Worm (Caenorhabditis elegans) whole organism, early embryonic: ENCODE measurements around the gene nhr-26.

Experiments
- F13C5.2 ChIP-seq: sonication (generic microtip); optimal IDR thresholded peaks from 2 replicates; lab custom pipeline; 2017; ENCODE audit warnings: mild to moderate bottlenecking, missing genetic modification characterization, inconsistent platforms, missing compliant biosample characterization
- ama-1 ChIP-seq: fragments of 150-350 bp; optimal IDR thresholded peaks from 2 replicates; lab custom pipeline; 2014
- ceh-13 ChIP-seq: fragments of 200-800 bp; sonication (Bioruptor generic); optimal IDR thresholded peaks from 2 replicates; lab custom pipeline; 2018; ENCODE audit warnings: mild to moderate bottlenecking, missing genetic modification characterization, missing compliant biosample characterization
- ceh-36 ChIP-seq: sonication (generic microtip); optimal IDR thresholded peaks from 2 replicates; lab custom pipeline; 2016; ENCODE audit warnings: missing genetic modification characterization, inconsistent platforms, missing compliant biosample characterization
- ets-7 ChIP-seq: sonication (generic microtip); optimal IDR thresholded peaks from 2 replicates; lab custom pipeline; 2016; ENCODE audit warnings: missing genotype, missing genetic modification characterization, missing compliant biosample characterization
- flt-1 ChIP-seq: fragments of 200-800 bp; sonication (Bioruptor generic); IDR thresholded peaks from 2 replicates; pipeline ENCODE4 v1.3.6; 2022; ENCODE audit warnings: missing genetic modification characterization, missing compliant biosample characterization
- hmbx-1 ChIP-seq: sonication (generic microtip); optimal IDR thresholded peaks from 2 replicates; lab custom pipeline; 2016; ENCODE audit warnings: mild to moderate bottlenecking, missing genetic modification characterization, missing compliant biosample characterization
- hnd-1 ChIP-seq: sonication (generic microtip); optimal IDR thresholded peaks from 2 replicates; lab custom pipeline; 2016; ENCODE audit warnings: missing genetic modification characterization, missing compliant biosample characterization
- pes-1 ChIP-seq: fragments of 200-800 bp; sonication (Bioruptor generic); IDR thresholded peaks from 2 replicates; pipeline ENCODE4 v1.3.6; 2022; ENCODE audit warnings: missing genetic modification reagents, missing genetic modification characterization, missing compliant biosample characterization
- sea-1 ChIP-seq: fragments of 200-800 bp; sonication (Bioruptor generic); conservative IDR thresholded peaks from 2 replicates; pipeline ENCODE4 v1.3.6; 2022; ENCODE audit warnings: missing genetic modification characterization, missing compliant biosample characterization
- tbx-11 ChIP-seq: fragments of 200-800 bp; sonication (Bioruptor generic); IDR thresholded peaks from 2 replicates; pipeline ENCODE4 v1.3.6; 2022; ENCODE audit warnings: missing genetic modification characterization, missing compliant biosample characterization
- tbx-37 ChIP-seq: fragments of 200-800 bp; sonication (Bioruptor generic); conservative IDR thresholded peaks from 2 replicates; pipeline ENCODE4 v1.3.6; 2022; ENCODE audit warnings: missing genetic modification reagents, missing genetic modification characterization, missing compliant biosample characterization
- tra-4 ChIP-seq: sonication (generic microtip); optimal IDR thresholded peaks from 2 replicates; lab custom pipeline; 2017; ENCODE audit warnings: missing genetic modification characterization, missing compliant biosample characterization

ce11 chrX:12691306-12691705 is 9.0 kb downstream of the nhr-26 start, which contains the start of gene ugt-50:
- TF ChIP-seq flt-1 (no peak), tbx-11 (GFP tag; lab: Robert Waterston, UW) (no peak), F13C5.2 (tag; lab: Kevin White, UChicago) (no peak), ets-7 (tag; lab: Kevin White, UChicago) (no peak), ama-1 (lab: Kevin White, UChicago) (no peak), pes-1 (GFP tag; lab: Robert Waterston, UW) (no peak), sea-1 (GFP tag; lab: Robert Waterston, UW) (no peak), tbx-37 (no peak), ceh-36 (tag; lab: Kevin White, UChicago) (no peak), hnd-1 (tag; lab: Kevin White, UChicago) (no peak), hmbx-1 (tag; lab: Kevin White, UChicago) (no peak), tra-4 (tag; lab: Kevin White, UChicago) (no peak), ceh-13 (GFP tag; lab: Kevin White, UChicago) (no peak)
